Worm (Caenorhabditis elegans) whole organism, L3 larva: ENCODE data around the gene sams-5.

Source experiments
- ceh-9 ChIP-seq: sonication (generic microtip); optimal IDR thresholded peaks from 2 replicates; lab custom pipeline; 2018; ENCODE audit warnings: missing biosample characterization, missing genetic modification characterization
- egl-27 ChIP-seq: sonication (generic microtip); optimal IDR thresholded peaks from 4 replicates; lab custom pipeline; 2017; ENCODE audit warnings: missing biosample characterization, missing genetic modification reagents, missing genetic modification characterization
- fkh-10 ChIP-seq: sonication (generic microtip); optimal IDR thresholded peaks from 2 replicates; lab custom pipeline; 2017; ENCODE audit warnings: missing biosample characterization, missing genetic modification reagents, missing genetic modification characterization
- nhr-237 ChIP-seq: fragments of 150-350 bp; optimal IDR thresholded peaks from 2 replicates; lab custom pipeline; 2014; ENCODE audit warnings: missing biosample characterization, missing genetic modification characterization
- nhr-77 ChIP-seq: fragments of 150-350 bp; optimal IDR thresholded peaks from 2 replicates; lab custom pipeline; 2014; ENCODE audit warnings: missing biosample characterization, missing genetic modification characterization
- pha-4 ChIP-seq: fragments of 150-350 bp; optimal IDR thresholded peaks from 2 replicates; lab custom pipeline; 2014; ENCODE audit warnings: missing biosample characterization, missing genetic modification reagents, missing genetic modification characterization
- tbx-2 ChIP-seq: sonication (generic microtip); optimal IDR thresholded peaks from 2 replicates; lab custom pipeline; 2016; ENCODE audit warnings: mild to moderate bottlenecking, missing genetic modification characterization, missing compliant biosample characterization
- unc-39 ChIP-seq: sonication (generic microtip); optimal IDR thresholded peaks from 4 replicates; lab custom pipeline; 2017; ENCODE audit warnings: missing biosample characterization, missing genetic modification characterization
- ztf-11 ChIP-seq: fragments of 150-350 bp; optimal IDR thresholded peaks from 2 replicates; lab custom pipeline; 2014; ENCODE audit warnings: missing biosample characterization, missing genetic modification characterization

DNA sequence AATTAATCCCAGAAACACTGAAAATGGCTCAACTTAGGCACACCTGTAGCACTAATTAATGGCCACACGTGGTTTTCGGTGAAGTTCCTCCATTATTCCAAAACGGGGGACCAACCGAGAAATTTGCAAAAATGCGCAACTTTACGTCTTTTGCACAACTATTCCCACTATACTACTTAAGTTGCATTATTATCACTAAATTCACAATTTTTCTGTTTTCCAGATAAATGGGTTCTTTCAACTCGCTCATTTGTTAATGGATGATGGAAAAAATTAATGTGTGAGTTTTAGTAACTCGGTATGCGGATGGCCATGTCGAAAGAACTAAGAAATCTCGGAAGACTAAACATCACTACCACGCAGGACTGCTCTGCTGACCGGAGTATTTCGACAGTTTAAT is 24.7 kb downstream of the sams-5 start, which contains the start of gene T13A10.64:
- TF ChIP-seq nhr-237 (tag; lab: Kevin White, UChicago) (no peak), fkh-10 (GFP tag; lab: Kevin White, UChicago) (no peak), pha-4 (tag; lab: Kevin White, UChicago) (no peak), tbx-2 (tag; lab: Kevin White, UChicago) (no peak), egl-27 (tag; lab: Kevin White, UChicago) (no peak), ceh-9 (tag; lab: Kevin White, UChicago) (no peak), unc-39 (tag; lab: Kevin White, UChicago) (no peak), nhr-77 (tag; lab: Kevin White, UChicago) (no peak), ztf-11 (tag; lab: Kevin White, UChicago) (no peak)
